Fruit fly (Drosophila melanogaster) whole organism, embryonic: ENCODE results near the gene tst.

Experiments used
- Abd-B ChIP-seq: fragments of 200-800 bp; sonication (Bioruptor generic); optimal IDR thresholded peaks from 2 replicates; lab custom pipeline; 2018; ENCODE audit warnings: missing biosample characterization, mild to moderate bottlenecking, missing genetic modification characterization, moderate library complexity
- CG11723 ChIP-seq: fragments of 200-800 bp; sonication (Bioruptor generic); optimal IDR thresholded peaks from 2 replicates; lab custom pipeline; 2017; ENCODE audit warnings: missing biosample characterization, mild to moderate bottlenecking, missing genetic modification characterization
- CG12219 ChIP-seq: fragments of 200-800 bp; sonication (Bioruptor generic); optimal IDR thresholded peaks from 3 replicates; lab custom pipeline; 2018; ENCODE audit warnings: missing biosample characterization, mild to moderate bottlenecking, missing genetic modification characterization
- CG12769 ChIP-seq: fragments of 200-800 bp; sonication (Bioruptor generic); optimal IDR thresholded peaks from 2 replicates; lab custom pipeline; 2019; ENCODE audit warnings: missing biosample characterization, mild to moderate bottlenecking, missing genetic modification characterization, moderate library complexity
- CG13287 ChIP-seq: fragments of 200-800 bp; sonication (Bioruptor generic); IDR thresholded peaks from 2 replicates; pipeline ENCODE4 v1.3.6; 2022; ENCODE audit warnings: missing biosample characterization, missing genetic modification characterization; ENCODE audit not compliant: partially characterized antibody
- CG13894 ChIP-seq: fragments of 200-800 bp; sonication (Bioruptor generic); optimal IDR thresholded peaks from 3 replicates; lab custom pipeline; 2018; ENCODE audit warnings: missing biosample characterization, mild to moderate bottlenecking, missing genetic modification characterization, moderate library complexity
- CG16813 ChIP-seq: fragments of 200-800 bp; sonication (Bioruptor generic); IDR thresholded peaks from 3 replicates; pipeline ENCODE4 v1.3.6; 2022; ENCODE audit warnings: missing biosample characterization, missing genetic modification characterization; ENCODE audit not compliant: partially characterized antibody
- CG17829 ChIP-seq: fragments of 200-800 bp; optimal IDR thresholded peaks from 2 replicates; lab custom pipeline; 2019; ENCODE audit warnings: missing biosample characterization, mild to moderate bottlenecking, missing genetic modification characterization, moderate library complexity
- CG18262 ChIP-seq: fragments of 200-800 bp; optimal IDR thresholded peaks from 3 replicates; lab custom pipeline; 2019; ENCODE audit warnings: missing biosample characterization, mild to moderate bottlenecking, missing genetic modification characterization, moderate library complexity
- CG2202 ChIP-seq: fragments of 200-800 bp; sonication (Bioruptor generic); optimal IDR thresholded peaks from 2 replicates; lab custom pipeline; 2018; ENCODE audit warnings: missing biosample characterization, mild to moderate bottlenecking, missing genetic modification characterization
- CG30431 ChIP-seq: fragments of 200-800 bp; sonication (Bioruptor generic); optimal IDR thresholded peaks from 2 replicates; lab custom pipeline; 2017; ENCODE audit warnings: missing biosample characterization, missing genetic modification characterization
- CG31365 ChIP-seq: fragments of 200-800 bp; sonication (Bioruptor generic); optimal IDR thresholded peaks from 2 replicates; lab custom pipeline; 2018; ENCODE audit warnings: missing biosample characterization, mild to moderate bottlenecking, missing genetic modification characterization
- CG34376 ChIP-seq: fragments of 200-800 bp; sonication (Bioruptor generic); optimal IDR thresholded peaks from 2 replicates; lab custom pipeline; 2018; ENCODE audit warnings: missing biosample characterization, mild to moderate bottlenecking, missing genetic modification characterization
- CG5180 ChIP-seq: fragments of 200-800 bp; sonication (Bioruptor generic); optimal IDR thresholded peaks from 3 replicates; lab custom pipeline; 2017; ENCODE audit warnings: missing biosample characterization, missing genetic modification characterization, mild to moderate bottlenecking, moderate library complexity, missing genetic modification reagents
- CG6272 ChIP-seq: fragments of 200-800 bp; sonication (Bioruptor generic); IDR thresholded peaks from 2 replicates; pipeline ENCODE4 v1.3.6; 2022; ENCODE audit warnings: missing biosample characterization, missing genetic modification characterization
- CG9609 ChIP-seq: fragments of 200-800 bp; sonication (Bioruptor generic); optimal IDR thresholded peaks from 3 replicates; lab custom pipeline; 2016; ENCODE audit warnings: missing biosample characterization, missing genetic modification characterization
- CG9932 ChIP-seq: fragments of 200-800 bp; sonication (Bioruptor generic); IDR thresholded peaks from 2 replicates; pipeline ENCODE4 v1.3.6; 2022; ENCODE audit warnings: missing biosample characterization, missing genetic modification characterization
- D19A ChIP-seq: fragments of 200-800 bp; optimal IDR thresholded peaks from 3 replicates; lab custom pipeline; 2019; ENCODE audit warnings: missing biosample characterization, mild to moderate bottlenecking, missing genetic modification characterization, moderate library complexity
- Deaf1 ChIP-seq: fragments of 200-800 bp; optimal IDR thresholded peaks from 3 replicates; lab custom pipeline; 2019; ENCODE audit warnings: missing biosample characterization, mild to moderate bottlenecking, missing genetic modification characterization, moderate library complexity
- Dek ChIP-seq: fragments of 200-800 bp; sonication (Bioruptor generic); optimal IDR thresholded peaks from 3 replicates; lab custom pipeline; 2019; ENCODE audit warnings: missing biosample characterization, mild to moderate bottlenecking, missing genetic modification characterization, moderate library complexity
- Drgx ChIP-seq: fragments of 200-800 bp; sonication (Bioruptor generic); IDR thresholded peaks from 2 replicates; pipeline ENCODE4 v1.3.6; 2022; ENCODE audit warnings: missing biosample characterization, missing genetic modification characterization
- Hand ChIP-seq: fragments of 200-800 bp; sonication (Bioruptor generic); optimal IDR thresholded peaks from 2 replicates; lab custom pipeline; 2017; ENCODE audit warnings: mild to moderate bottlenecking, missing biosample characterization, missing genetic modification reagents, missing genetic modification characterization
- HmgZ ChIP-seq: fragments of 200-800 bp; sonication (Bioruptor generic); optimal IDR thresholded peaks from 2 replicates; lab custom pipeline; 2018; ENCODE audit warnings: missing biosample characterization, mild to moderate bottlenecking, missing genetic modification characterization
- Hr78 ChIP-seq, 2 experiments: fragments of 200-800 bp in 1 of 2; fragments of >200 bp in 1 of 2; sonication (Bioruptor generic) in 1 of 2; optimal IDR thresholded peaks; 2 replicates each; lab custom pipeline; 2017 to 2019; ENCODE audit warnings: missing biosample characterization in 2 of 2, missing genetic modification characterization in 2 of 2, mild to moderate bottlenecking in 1 of 2, moderate library complexity in 1 of 2
- NFAT ChIP-seq: fragments of 200-800 bp; sonication (Bioruptor generic); IDR thresholded peaks from 2 replicates; pipeline ENCODE4 v1.3.6; 2022; ENCODE audit warnings: missing biosample characterization, missing genetic modification characterization
- Nf-YC ChIP-seq: fragments of 200-800 bp; optimal IDR thresholded peaks from 3 replicates; lab custom pipeline; 2019; ENCODE audit warnings: missing biosample characterization, mild to moderate bottlenecking, missing genetic modification characterization, moderate library complexity
- Pdp1 ChIP-seq, 2 experiments: fragments of 200-800 bp; sonication (Bioruptor generic); optimal IDR thresholded peaks; 3 replicates each; lab custom pipeline; 2016; ENCODE audit warnings: missing biosample characterization in 2 of 2, missing genetic modification characterization in 2 of 2, mild to moderate bottlenecking in 1 of 2, moderate library complexity in 1 of 2
- Stat92E ChIP-seq, 3 experiments: fragments of >200 bp in 2 of 3; fragments of 200-800 bp in 1 of 3; sonication (Bioruptor generic) in 1 of 3; optimal IDR thresholded peaks; 2 replicates each; lab custom pipeline; 2017 to 2019; ENCODE audit warnings: missing biosample characterization in 3 of 3, missing genetic modification characterization in 3 of 3, mild to moderate bottlenecking in 1 of 3, moderate library complexity in 1 of 3
- Xrp1 ChIP-seq: fragments of 200-800 bp; sonication (Bioruptor generic); IDR thresholded peaks from 2 replicates; pipeline ENCODE4 v1.3.6; 2022; ENCODE audit warnings: missing biosample characterization, missing genetic modification characterization
- abd-A ChIP-seq: fragments of 200-800 bp; sonication (Bioruptor generic); optimal IDR thresholded peaks from 3 replicates; lab custom pipeline; 2019; ENCODE audit warnings: missing biosample characterization, mild to moderate bottlenecking, missing genetic modification characterization, moderate library complexity
- ato ChIP-seq: fragments of 200-800 bp; sonication (Bioruptor generic); IDR thresholded peaks from 2 replicates; pipeline ENCODE4 v1.3.6; 2022; ENCODE audit warnings: missing biosample characterization, missing genetic modification characterization; ENCODE audit not compliant: partially characterized antibody
- eyg ChIP-seq: fragments of 200-800 bp; sonication (Bioruptor generic); optimal IDR thresholded peaks from 3 replicates; lab custom pipeline; 2016; ENCODE audit warnings: missing biosample characterization, missing genetic modification characterization
- gsb-n ChIP-seq: fragments of 200-800 bp; sonication (Bioruptor generic); optimal IDR thresholded peaks from 3 replicates; lab custom pipeline; 2018; ENCODE audit warnings: missing biosample characterization, mild to moderate bottlenecking, missing genetic modification characterization
- kni ChIP-seq: fragments of 200-800 bp; sonication (Bioruptor generic); optimal IDR thresholded peaks from 3 replicates; lab custom pipeline; 2017; ENCODE audit warnings: mild to moderate bottlenecking, missing biosample characterization, missing genetic modification reagents, missing genetic modification characterization
- knrl ChIP-seq: fragments of 200-800 bp; sonication (Bioruptor generic); IDR thresholded peaks from 3 replicates; pipeline ENCODE4 v1.3.6; 2022; ENCODE audit warnings: missing biosample characterization, missing genetic modification characterization; ENCODE audit not compliant: partially characterized antibody
- mld ChIP-seq: fragments of 200-800 bp; sonication (Bioruptor generic); IDR thresholded peaks from 3 replicates; pipeline ENCODE4 v1.3.6; 2022; ENCODE audit warnings: missing biosample characterization, missing genetic modification characterization; ENCODE audit not compliant: partially characterized antibody
- nom ChIP-seq: fragments of 200-800 bp; sonication (Bioruptor generic); optimal IDR thresholded peaks from 2 replicates; lab custom pipeline; 2017; ENCODE audit warnings: missing biosample characterization, missing genetic modification characterization, mild to moderate bottlenecking, moderate library complexity, missing genetic modification reagents
- odd ChIP-seq: fragments of 200-800 bp; sonication (Bioruptor generic); optimal IDR thresholded peaks from 2 replicates; lab custom pipeline; 2017; ENCODE audit warnings: missing biosample characterization, mild to moderate bottlenecking, missing genetic modification characterization
- pho ChIP-seq: fragments of 200-800 bp; sonication (Bioruptor generic); optimal IDR thresholded peaks from 2 replicates; lab custom pipeline; 2016; ENCODE audit warnings: missing biosample characterization, missing genetic modification characterization
- sd ChIP-seq: fragments of 200-800 bp; sonication (Bioruptor generic); optimal IDR thresholded peaks from 3 replicates; lab custom pipeline; 2018; ENCODE audit warnings: missing biosample characterization, mild to moderate bottlenecking, missing genetic modification characterization, moderate library complexity
- sisA ChIP-seq: fragments of 200-800 bp; sonication (Bioruptor generic); IDR thresholded peaks from 2 replicates; pipeline ENCODE4 v1.3.6; 2022; ENCODE audit warnings: missing biosample characterization, missing genetic modification characterization
- sug ChIP-seq: fragments of 200-800 bp; optimal IDR thresholded peaks from 2 replicates; lab custom pipeline; 2019; ENCODE audit warnings: missing biosample characterization, mild to moderate bottlenecking, missing genetic modification characterization, moderate library complexity
- tna ChIP-seq: fragments of 200-800 bp; sonication (Bioruptor generic); IDR thresholded peaks from 2 replicates; pipeline ENCODE4 v1.3.6; 2022; ENCODE audit warnings: missing biosample characterization, missing genetic modification characterization; ENCODE audit not compliant: partially characterized antibody
- ttk ChIP-seq: fragments of 200-800 bp; sonication (Bioruptor generic); IDR thresholded peaks from 2 replicates; pipeline ENCODE4 v2.1.2; 2022; ENCODE audit warnings: missing biosample characterization, missing genetic modification characterization
- vnd ChIP-seq: fragments of 200-800 bp; sonication (Bioruptor generic); IDR thresholded peaks from 3 replicates; pipeline ENCODE4 v1.3.6; 2022; ENCODE audit warnings: missing biosample characterization, missing genetic modification characterization; ENCODE audit not compliant: partially characterized antibody
- zen ChIP-seq: fragments of 200-800 bp; sonication (Bioruptor generic); optimal IDR thresholded peaks from 3 replicates; lab custom pipeline; 2018; ENCODE audit warnings: missing biosample characterization, mild to moderate bottlenecking, missing genetic modification characterization, moderate library complexity

Gene tst

DNA sequence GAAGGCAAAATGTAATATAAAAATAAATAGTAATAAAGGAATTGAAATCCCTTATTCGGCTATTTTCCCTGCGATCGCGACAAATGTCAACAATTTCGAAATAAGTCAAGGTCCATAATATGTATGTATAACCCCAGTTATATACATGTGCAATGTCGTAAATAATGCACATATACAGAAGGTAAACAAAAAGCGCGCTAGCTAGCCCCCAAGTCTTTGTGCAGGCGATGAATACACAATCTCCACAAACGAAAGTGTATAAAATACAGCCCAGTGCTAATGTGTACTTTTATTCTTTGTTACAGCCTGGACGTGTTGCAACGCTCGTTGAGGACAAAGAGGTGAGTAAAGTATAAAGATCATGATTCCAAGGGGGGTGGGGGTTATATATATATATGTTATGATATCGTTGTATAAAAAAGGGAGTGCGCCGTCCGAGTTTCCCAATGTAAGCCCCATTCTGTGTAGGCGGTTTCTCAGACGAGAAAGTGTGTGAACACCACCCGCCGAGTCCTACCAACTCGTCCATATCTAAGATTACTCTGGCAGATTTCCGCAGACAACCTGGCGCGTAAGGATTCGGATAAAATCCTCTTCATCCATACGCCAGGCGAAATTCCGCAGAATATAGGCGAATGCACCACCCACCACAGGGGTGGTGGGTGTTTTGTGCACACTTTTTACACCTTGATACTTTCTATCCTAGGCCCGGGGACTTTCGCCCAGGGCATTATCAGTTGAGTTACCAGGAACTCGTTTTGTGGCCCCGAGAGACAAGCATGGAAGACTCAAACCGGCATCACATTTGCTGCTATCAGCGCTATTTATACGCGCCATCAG lies 42.8 kb downstream of the tst start (continued):
- TF ChIP-seq abd-A (peak; percentile 24), HmgZ (peak; percentile 36), gsb-n (tag; lab: Kevin White, UChicago) (no peak), CG6272 (GFP tag; lab: Robert Waterston, UW) (0 out of 2 replicates have a peak, but pooled peaks have one; percentile 27), CG13287 (GFP tag; lab: Robert Waterston, UW) (peak; percentile 50), Pdp1 (GFP tag; optimal IDR thresholded peaks at IDR 0.05; lab: Kevin White, UChicago) (peak in 1 of 2 experiments; percentile 11), CG11723 (GFP tag; lab: Kevin White, UChicago) (no peak), CG12219 (GFP tag; lab: Kevin White, UChicago) (peak; percentile 45), knrl (GFP tag; lab: Robert Waterston, UW) (peak; percentile 57), nom (GFP tag; lab: Kevin White, UChicago) (peak; percentile 61), ttk (GFP tag; lab: Robert Waterston, UW) (peak; percentile 53; the same call in 1 of the 2 replicates), Drgx (GFP tag; lab: Robert Waterston, UW) (peak; percentile 44), Stat92E (GFP tag; optimal IDR thresholded peaks at IDR 0.05; lab: Kevin White, UChicago) (peak in 2 of 3 experiments; percentile 65 to 92), pho (GFP tag; lab: Kevin White, UChicago) (peak; percentile 17), Hr78 (GFP tag; optimal IDR thresholded peaks at IDR 0.05; lab: Kevin White, UChicago) (peak in 1 of 2 experiments; percentile 30), odd (GFP tag; lab: Kevin White, UChicago) (no peak), zen (tag; lab: Kevin White, UChicago) (no peak), Dek (tag; lab: Kevin White, UChicago) (peak; percentile 24), CG16813 (GFP tag; lab: Robert Waterston, UW) (peak; percentile 51; the same call in 2 of the 3 replicates), CG30431 (no peak), sd (tag; lab: Kevin White, UChicago) (peak; percentile 92), ato (GFP tag; lab: Robert Waterston, UW) (peak; percentile 57; the same call in 1 of the 2 replicates), CG31365 (tag; lab: Kevin White, UChicago) (no peak), vnd (GFP tag; lab: Robert Waterston, UW) (peak; percentile 60), tna (GFP tag; lab: Robert Waterston, UW) (peak; percentile 81), CG5180 (peak; percentile 42), D19A (tag; lab: Kevin White, UChicago) (peak; percentile 19), kni (GFP tag; lab: Kevin White, UChicago) (peak; percentile 65), sisA (GFP tag; lab: Robert Waterston, UW) (no peak), Deaf1 (tag; lab: Kevin White, UChicago) (peak; percentile 43), sug (tag; lab: Kevin White, UChicago) (peak; percentile 88), CG34376 (GFP tag; lab: Kevin White, UChicago) (peak; percentile 96), mld (GFP tag; lab: Robert Waterston, UW) (peak; percentile 44), Nf-YC (tag; lab: Kevin White, UChicago) (peak; percentile 38), eyg (GFP tag; lab: Kevin White, UChicago) (no peak), CG2202 (tag; lab: Kevin White, UChicago) (peak; percentile 21), CG13894 (tag; lab: Kevin White, UChicago) (peak; percentile 94), CG17829 (tag; lab: Kevin White, UChicago) (peak; percentile 9), CG9609 (GFP tag; lab: Kevin White, UChicago) (no peak), CG12769 (tag; lab: Kevin White, UChicago) (peak; percentile 98), Xrp1 (peak; percentile 16; the same call in 1 of the 2 replicates), NFAT (GFP tag; lab: Robert Waterston, UW) (0 out of 2 replicates have a peak, but pooled peaks have one; percentile 11), Abd-B (GFP tag; lab: Kevin White, UChicago) (no peak), Hand (no peak), CG9932 (0 out of 2 replicates have a peak, but pooled peaks have one; percentile 12), CG18262 (tag; lab: Kevin White, UChicago) (no peak)
